Fruit fly (Drosophila melanogaster) Kc167 (cell line): ENCODE measurements around the gene Uro.

Experiments used
- Sin3A ChIP-seq: fragments of >200 bp; optimal IDR thresholded peaks from 2 replicates; lab custom pipeline; 2018; ENCODE audit warnings: missing external identifiers
- psq ChIP-seq: fragments of >200 bp; optimal IDR thresholded peaks from 2 replicates; lab custom pipeline; 2017; ENCODE audit warnings: missing external identifiers

DNA sequence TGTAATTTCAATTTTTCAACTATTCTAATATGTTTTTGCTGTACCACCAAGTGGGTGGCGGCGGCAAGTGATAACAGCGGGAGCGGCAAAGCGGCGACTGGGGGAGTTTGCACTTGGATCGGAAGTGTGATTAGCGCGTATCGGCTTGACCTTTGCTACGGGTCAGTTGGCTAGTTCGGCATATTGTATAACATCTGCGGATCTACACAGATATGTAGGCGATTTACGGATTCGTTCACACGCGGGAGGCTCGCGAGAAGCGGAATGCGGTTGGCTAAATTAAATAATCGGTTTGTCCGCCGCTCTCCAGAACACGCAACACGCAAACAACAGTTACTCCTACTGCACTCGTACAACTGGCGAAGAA lies 10.2 kb downstream of the Uro start:
- TF ChIP-seq psq (lab: Kevin White, UChicago) (no peak), Sin3A (no peak)
